Fruit fly (Drosophila melanogaster) whole organism: ENCODE results near the gene CG34348.

ENCODE experiments used
- CG8478 ChIP-seq: fragments of >200 bp; optimal IDR thresholded peaks from 2 replicates; lab custom pipeline; 2018; ENCODE audit warnings: inconsistent platforms
- pan ChIP-seq: fragments of >200 bp; optimal IDR thresholded peaks from 2 replicates; lab custom pipeline; 2017

dm6 chrX:11302683-11303082 is 37.0 kb upstream of the CG34348 start, which contains the start of gene CG44422:
- TF ChIP-seq pan (no peak), CG8478 (lab: Kevin White, UChicago) (no peak)
